Worm (Caenorhabditis elegans) whole organism, midembryonic: ENCODE measurements around the gene sas-4.

ENCODE experiments used
- T22C8.4 ChIP-seq: fragments of 200-800 bp; sonication (Bioruptor generic); IDR thresholded peaks from 2 replicates; pipeline ENCODE4 v1.3.6; 2022; ENCODE audit warnings: missing genetic modification characterization, missing compliant biosample characterization
- cog-1 ChIP-seq: sonication (generic microtip); optimal IDR thresholded peaks from 2 replicates; lab custom pipeline; 2016; ENCODE audit warnings: missing genetic modification characterization, missing compliant biosample characterization
- flt-1 ChIP-seq: fragments of 200-800 bp; sonication (Bioruptor generic); IDR thresholded peaks from 2 replicates; pipeline ENCODE4 v1.3.6; 2022; ENCODE audit warnings: missing genetic modification characterization, missing compliant biosample characterization
- klf-2 ChIP-seq: fragments of 200-800 bp; sonication (Bioruptor generic); conservative IDR thresholded peaks from 2 replicates; pipeline ENCODE4 v1.3.6; 2022; ENCODE audit warnings: missing genetic modification reagents, missing genetic modification characterization, missing compliant biosample characterization
- med-1 ChIP-seq: sonication (generic microtip); optimal IDR thresholded peaks from 2 replicates; lab custom pipeline; 2017; ENCODE audit warnings: missing genetic modification characterization, mild to moderate bottlenecking, missing compliant biosample characterization, antibody characterized with exemption, missing genetic modification reagents; ENCODE audit not compliant: insufficient read depth
- ref-1 ChIP-seq: fragments of 200-800 bp; sonication (Bioruptor generic); conservative IDR thresholded peaks from 2 replicates; pipeline ENCODE4 v1.3.6; 2022; ENCODE audit warnings: missing genetic modification reagents, missing genetic modification characterization, missing compliant biosample characterization
- tab-1 ChIP-seq: fragments of 200-800 bp; sonication (Bioruptor generic); IDR thresholded peaks from 2 replicates; pipeline ENCODE4 v1.3.6; 2022; ENCODE audit warnings: missing genetic modification characterization, missing compliant biosample characterization
- ztf-23 ChIP-seq: fragments of 200-800 bp; sonication (Bioruptor generic); IDR thresholded peaks from 2 replicates; pipeline ENCODE4 v1.3.6; 2022; ENCODE audit warnings: missing genetic modification reagents, missing genetic modification characterization, missing compliant biosample characterization
- ztf-29 ChIP-seq: fragments of 200-800 bp; sonication (Bioruptor generic); IDR thresholded peaks from 2 replicates; pipeline ENCODE4 v1.3.6; 2022; ENCODE audit warnings: missing genetic modification reagents, missing genetic modification characterization, missing compliant biosample characterization

sas-4 gene

DNA sequence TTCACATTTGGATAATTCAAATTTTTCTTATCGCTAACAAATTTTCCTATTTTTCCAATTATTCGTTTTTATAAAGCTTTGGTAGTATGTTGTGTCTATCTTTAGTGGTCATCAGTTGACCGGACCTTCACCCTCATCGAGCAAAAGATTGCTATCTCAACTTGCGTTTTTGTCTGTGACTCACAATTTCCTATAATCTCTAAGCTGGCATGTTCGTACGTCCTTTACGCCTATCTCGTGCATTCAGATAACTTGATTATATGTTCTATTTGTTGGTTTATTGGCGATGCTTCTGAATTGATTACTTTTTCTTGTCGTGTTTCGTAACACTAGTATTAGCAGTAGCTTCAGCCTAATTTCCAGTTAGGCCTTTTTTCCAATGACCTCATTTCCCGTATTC is 38.8 kb downstream of the sas-4 start:
- no peak for TF ChIP-seq T22C8.4 (GFP tag; lab: Robert Waterston, UW)
- TF ChIP-seq med-1 (GFP tag; lab: Kevin White, UChicago) = no peak
- no peak for TF ChIP-seq ref-1
- no peak for TF ChIP-seq ztf-23
- TF ChIP-seq ztf-29 (GFP tag; lab: Robert Waterston, UW) = no peak
- no peak for TF ChIP-seq flt-1 (GFP tag; lab: Robert Waterston, UW)
- TF ChIP-seq tab-1 (GFP tag; lab: Robert Waterston, UW) = no peak
- no peak for TF ChIP-seq cog-1
- TF ChIP-seq klf-2 (GFP tag; lab: Robert Waterston, UW) = no peak

DNA sequence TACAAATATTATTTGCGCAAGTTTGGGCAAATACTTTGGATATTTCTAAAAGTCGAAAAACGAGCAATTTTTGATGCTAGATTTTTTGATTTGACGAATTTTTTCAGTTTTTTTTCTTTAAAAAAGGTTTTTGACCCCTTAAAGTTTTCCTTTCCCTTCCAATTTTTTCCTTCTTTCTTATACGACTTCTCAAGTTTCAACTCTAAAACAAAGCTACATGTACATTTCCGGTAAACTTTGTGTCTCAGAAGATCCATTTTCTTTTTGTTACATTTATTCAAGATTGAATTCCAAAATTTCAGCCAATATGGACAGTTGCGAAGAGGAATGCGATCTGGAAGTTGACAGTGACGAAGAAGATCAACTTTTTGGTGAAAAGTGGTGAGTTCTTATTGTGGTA is 39.6 kb downstream of the sas-4 start, which contains the start of gene mig-10:
mig-10 (plus strand) TSS at position 301 of the 400 bp plus-strand sequence.
- TF ChIP-seq klf-2 (GFP tag; lab: Robert Waterston, UW) (no peak), ztf-23 (no peak), med-1 (GFP tag; lab: Kevin White, UChicago) (no peak), T22C8.4 (GFP tag; lab: Robert Waterston, UW) (no peak), ztf-29 (GFP tag; lab: Robert Waterston, UW) (no peak)

DNA sequence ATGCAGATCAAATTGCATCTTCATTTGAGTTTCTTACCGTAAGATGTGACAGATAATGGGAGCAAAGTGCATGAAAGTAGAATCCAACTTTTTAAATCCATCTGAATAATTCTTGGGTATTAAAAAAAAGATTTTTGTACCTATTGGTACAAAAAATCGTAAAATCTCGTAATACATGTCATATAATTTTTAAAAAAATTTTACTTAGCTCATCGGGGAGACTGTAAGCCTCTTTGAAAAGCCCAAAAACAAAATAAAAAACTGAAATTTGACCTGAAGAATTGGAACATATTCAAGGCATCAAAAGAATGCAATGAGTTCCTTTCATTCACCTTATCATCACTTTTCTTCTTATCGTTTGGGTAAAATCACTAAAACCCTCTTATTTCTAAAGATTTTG is 42.5 kb downstream of the sas-4 start, which contains the start of gene clec-160:
clec-160 (minus strand) TSS at position 101 of the 400 bp plus-strand sequence.
- no peak for TF ChIP-seq ref-1
- no peak for TF ChIP-seq med-1 (GFP tag; lab: Kevin White, UChicago)
- TF ChIP-seq tab-1 (GFP tag; lab: Robert Waterston, UW) = no peak
- TF ChIP-seq ztf-23 = no peak
- TF ChIP-seq ztf-29 (GFP tag; lab: Robert Waterston, UW) = no peak
- TF ChIP-seq cog-1 = no peak
- TF ChIP-seq klf-2 (GFP tag; lab: Robert Waterston, UW) = no peak
- TF ChIP-seq flt-1 (GFP tag; lab: Robert Waterston, UW) = no peak
- no peak for TF ChIP-seq T22C8.4 (GFP tag; lab: Robert Waterston, UW)

DNA sequence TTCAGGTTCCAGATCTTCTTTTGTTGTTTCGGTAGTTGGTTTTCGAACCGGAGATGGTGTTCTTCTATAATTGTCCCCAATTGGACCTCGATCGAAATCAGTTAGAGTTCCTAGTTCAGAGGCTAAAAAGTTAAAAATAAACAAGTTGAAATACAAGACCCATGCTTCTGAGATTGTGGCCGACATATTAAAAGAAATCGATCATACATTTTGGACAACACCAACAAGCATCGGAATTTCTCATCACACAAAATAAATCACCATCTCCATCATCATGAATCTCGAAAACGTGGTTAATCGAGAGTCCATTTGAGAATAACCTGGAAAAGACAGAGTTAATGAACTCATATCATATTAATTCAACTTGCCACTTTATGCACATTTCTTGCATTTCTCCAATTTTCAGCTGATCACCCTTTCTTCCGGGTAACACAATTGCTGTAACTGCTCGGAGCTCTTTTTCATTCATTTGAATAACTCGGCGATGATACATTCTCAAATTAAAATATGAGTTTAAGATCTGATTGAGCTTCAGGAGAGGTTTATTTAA is 46.6 kb downstream of the sas-4 start, which contains the start of the genes mps-4 and F09G8.10:
mps-4 (minus strand) TSS at position 101 of the 550 bp plus-strand sequence.
F09G8.10 (minus strand) TSS at position 500 of the 550 bp plus-strand sequence.
- TF ChIP-seq med-1 (GFP tag; lab: Kevin White, UChicago) (no peak), T22C8.4 (GFP tag; lab: Robert Waterston, UW) (no peak), ztf-29 (GFP tag; lab: Robert Waterston, UW) (no peak), tab-1 (GFP tag; lab: Robert Waterston, UW) (no peak), flt-1 (GFP tag; lab: Robert Waterston, UW) (no peak), ztf-23 (no peak), klf-2 (GFP tag; lab: Robert Waterston, UW) (no peak), ref-1 (no peak), cog-1 (no peak)

DNA sequence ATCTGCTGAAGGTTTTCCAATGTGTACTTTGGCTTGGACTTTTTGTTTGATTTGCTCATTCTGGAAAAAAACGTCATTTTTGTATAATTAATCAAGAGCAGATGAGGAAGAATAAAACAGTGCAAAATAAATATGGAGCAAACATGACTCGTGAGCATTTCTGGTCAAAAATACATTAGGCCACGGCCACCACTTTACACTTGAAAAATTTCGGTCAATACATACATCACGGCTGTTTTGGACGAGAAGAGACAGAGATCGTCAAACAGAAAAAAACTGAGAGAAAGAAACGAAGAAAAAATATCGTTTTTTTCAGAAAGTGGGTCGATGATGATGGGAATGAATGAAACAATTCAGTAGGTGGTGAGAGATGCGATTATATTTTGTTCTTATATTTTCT is 50.1 kb downstream of the sas-4 start, which contains the start of the genes F09G8.7 and crn-7:
F09G8.7 (minus strand) TSS at position 60 of the 400 bp plus-strand sequence.
crn-7 (plus strand) TSS at position 236 of the 400 bp plus-strand sequence.
- TF ChIP-seq med-1 (GFP tag; lab: Kevin White, UChicago) (no peak), ztf-29 (GFP tag; lab: Robert Waterston, UW) (no peak), cog-1 (no peak), ref-1 (no peak), flt-1 (GFP tag; lab: Robert Waterston, UW) (no peak), ztf-23 (no peak), klf-2 (GFP tag; lab: Robert Waterston, UW) (no peak), T22C8.4 (GFP tag; lab: Robert Waterston, UW) (no peak), tab-1 (GFP tag; lab: Robert Waterston, UW) (no peak)

DNA sequence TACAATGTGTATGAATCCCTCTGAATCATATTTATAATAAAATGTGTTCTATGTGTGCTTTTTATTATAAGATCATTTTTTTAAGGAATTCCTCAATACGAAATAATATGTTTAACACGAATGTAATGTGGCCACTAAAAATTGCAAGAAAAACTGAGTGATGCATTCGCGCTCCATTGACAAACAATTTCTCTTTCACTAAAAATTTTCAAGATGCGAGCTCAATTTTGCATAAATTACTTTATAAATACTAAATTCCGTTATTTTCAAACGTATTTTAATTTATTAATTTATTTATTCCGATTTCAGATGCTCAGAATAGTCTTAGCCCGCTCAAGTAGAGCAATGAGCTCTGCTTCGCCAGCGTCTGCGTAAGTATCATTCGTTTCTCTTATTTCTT is 52.6 kb downstream of the sas-4 start, which contains the start of gene mrps-9:
mrps-9 (plus strand) TSS at position 310 of the 400 bp plus-strand sequence.
- no peak for TF ChIP-seq ref-1
- TF ChIP-seq flt-1 (GFP tag; lab: Robert Waterston, UW) = 0 out of 2 replicates have a peak, but pooled peaks have one; percentile 23
- no peak for TF ChIP-seq cog-1
